Fruit fly (Drosophila melanogaster): Measurements from ENCODE around the gene gish.

gish gene

dm6 chr3R:16244241-16244977 is 27.8 kb upstream of the gish start:
- TF ChIP-seq CG14711 (tag; optimal IDR thresholded peaks at IDR 0.05) (no peak), cic (GFP tag; optimal IDR thresholded peaks at IDR 0.05) (peak; percentile 42), CG5204 (GFP tag; optimal IDR thresholded peaks at IDR 0.05) (no peak), CG12768 (GFP tag; optimal IDR thresholded peaks at IDR 0.05) (peak; percentile 42), CG7045 (GFP tag; optimal IDR thresholded peaks at IDR 0.05) (no peak), tj (GFP tag; optimal IDR thresholded peaks at IDR 0.05) (peak; percentile 60), pad (GFP tag; optimal IDR thresholded peaks at IDR 0.05) (no peak), Crg-1 (GFP tag; optimal IDR thresholded peaks at IDR 0.05) (peak; percentile 15), CG1620 (GFP tag; optimal IDR thresholded peaks at IDR 0.05) (no peak), CG7101 (tag; optimal IDR thresholded peaks at IDR 0.05) (no peak), cnc (optimal IDR thresholded peaks at IDR 0.05) (no peak), CG11617 (GFP tag; optimal IDR thresholded peaks at IDR 0.05) (no peak), kay (GFP tag; ENCODE audit: borderline replicate concordance) (no peak)

DNA sequence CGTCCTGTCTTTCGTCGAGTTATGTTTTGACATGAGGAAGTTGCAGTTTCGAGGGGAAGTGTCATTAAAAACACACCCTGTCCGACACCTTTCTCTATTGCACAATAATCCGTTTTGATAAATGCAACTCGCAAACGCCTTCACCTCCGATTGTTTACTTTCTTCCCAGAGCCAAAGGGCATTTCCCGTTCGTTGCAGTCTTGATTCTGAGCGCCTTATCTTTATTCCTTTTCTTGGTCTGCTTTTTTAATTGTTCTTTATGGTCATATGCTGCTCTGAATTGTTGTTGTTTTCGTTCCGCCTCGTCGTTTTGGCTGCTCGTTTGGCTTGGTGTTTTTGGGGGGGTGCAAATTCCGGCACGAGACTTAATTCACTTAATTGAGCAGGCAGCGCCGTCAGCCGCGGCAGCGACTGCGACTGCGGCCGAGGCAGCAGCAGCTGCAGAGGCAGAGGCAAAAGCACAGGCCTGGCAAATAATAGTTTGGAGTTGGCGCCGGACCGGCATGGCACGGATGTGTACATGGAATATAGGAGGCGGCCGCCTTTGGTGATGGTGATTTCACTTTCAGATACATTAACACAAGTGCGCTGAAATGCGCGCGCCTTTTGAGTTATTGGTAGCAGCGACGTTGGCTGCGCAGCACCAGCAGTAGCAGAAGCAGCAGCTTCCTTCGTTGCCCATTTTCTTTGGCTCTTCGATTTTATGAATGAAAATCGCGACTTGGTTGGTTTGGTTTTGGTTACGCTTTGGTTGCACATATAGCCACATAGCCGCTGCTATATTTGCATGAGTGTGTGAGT is 26.8 kb upstream of the gish start:
- no peak for TF ChIP-seq CG33017 (tag; optimal IDR thresholded peaks at IDR 0.05)
- TF ChIP-seq CG7101 (tag; optimal IDR thresholded peaks at IDR 0.05) = no peak
- no peak for TF ChIP-seq Hr96 (GFP tag; optimal IDR thresholded peaks at IDR 0.05)
- TF ChIP-seq CG7045 (GFP tag; optimal IDR thresholded peaks at IDR 0.05) = no peak

dm6 chr3R:16247027-16247426 is 25.2 kb upstream of the gish start:
- TF ChIP-seq tj (GFP tag; optimal IDR thresholded peaks at IDR 0.05) = no peak
- no peak for TF ChIP-seq Mnt (GFP tag; optimal IDR thresholded peaks at IDR 0.05)
- no peak for TF ChIP-seq cnc (optimal IDR thresholded peaks at IDR 0.05)
- no peak for TF ChIP-seq CG1620 (GFP tag; optimal IDR thresholded peaks at IDR 0.05)
- no peak for TF ChIP-seq pad (GFP tag; optimal IDR thresholded peaks at IDR 0.05)
- no peak for TF ChIP-seq cic (GFP tag; optimal IDR thresholded peaks at IDR 0.05)
- no peak for TF ChIP-seq CG11617 (GFP tag; optimal IDR thresholded peaks at IDR 0.05)
- TF ChIP-seq Hr96 (GFP tag; optimal IDR thresholded peaks at IDR 0.05) = no peak
- no peak for TF ChIP-seq Crg-1 (GFP tag; optimal IDR thresholded peaks at IDR 0.05)
- no peak for TF ChIP-seq ovo (GFP tag; optimal IDR thresholded peaks at IDR 0.05)
- TF ChIP-seq CG7101 (tag; optimal IDR thresholded peaks at IDR 0.05) = no peak
- no peak for TF ChIP-seq bab1 (GFP tag; optimal IDR thresholded peaks at IDR 0.05)
- TF ChIP-seq CG7045 (GFP tag; optimal IDR thresholded peaks at IDR 0.05) = no peak
- no peak for TF ChIP-seq CG5204 (GFP tag; optimal IDR thresholded peaks at IDR 0.05)
- no peak for TF ChIP-seq Clk (GFP tag; optimal IDR thresholded peaks at IDR 0.05)
- no peak for TF ChIP-seq CG12768 (GFP tag; optimal IDR thresholded peaks at IDR 0.05)
- no peak for TF ChIP-seq toe (GFP tag; optimal IDR thresholded peaks at IDR 0.05)

dm6 chr3R:16247609-16248499 is 24.4 kb upstream of the gish start:
- TF ChIP-seq Crg-1 (GFP tag; optimal IDR thresholded peaks at IDR 0.05) = no peak
- no peak for TF ChIP-seq kay (GFP tag; ENCODE audit: borderline replicate concordance)
- TF ChIP-seq Clk (GFP tag; optimal IDR thresholded peaks at IDR 0.05) = peak; percentile 96
- no peak for TF ChIP-seq bab1 (GFP tag; optimal IDR thresholded peaks at IDR 0.05)
- TF ChIP-seq CG12768 (GFP tag; optimal IDR thresholded peaks at IDR 0.05) = peak; percentile 96
- TF ChIP-seq CG1620 (GFP tag; optimal IDR thresholded peaks at IDR 0.05) = no peak
- no peak for TF ChIP-seq ovo (GFP tag; optimal IDR thresholded peaks at IDR 0.05)
- TF ChIP-seq cnc (optimal IDR thresholded peaks at IDR 0.05) = no peak
- peak; percentile 56 for TF ChIP-seq pad (GFP tag; optimal IDR thresholded peaks at IDR 0.05)
- TF ChIP-seq toe (GFP tag; optimal IDR thresholded peaks at IDR 0.05) = peak; percentile 91
- peak; percentile 59 for TF ChIP-seq Hr96 (GFP tag; optimal IDR thresholded peaks at IDR 0.05)
- TF ChIP-seq Mnt (GFP tag; optimal IDR thresholded peaks at IDR 0.05) = no peak
- TF ChIP-seq tj (GFP tag; optimal IDR thresholded peaks at IDR 0.05) = peak; percentile 15
- peak; percentile 93 for TF ChIP-seq CG7045 (GFP tag; optimal IDR thresholded peaks at IDR 0.05)
- no peak for TF ChIP-seq cic (GFP tag; optimal IDR thresholded peaks at IDR 0.05)
- TF ChIP-seq CG7101 (tag; optimal IDR thresholded peaks at IDR 0.05) = peak; percentile 75
- TF ChIP-seq CG11617 (GFP tag; optimal IDR thresholded peaks at IDR 0.05) = peak; percentile 36
- peak; percentile 76 for TF ChIP-seq CG5204 (GFP tag; optimal IDR thresholded peaks at IDR 0.05)
- TF ChIP-seq CG33017 (tag; optimal IDR thresholded peaks at IDR 0.05) = peak; percentile 62
- TF ChIP-seq CG14711 (tag; optimal IDR thresholded peaks at IDR 0.05) = peak; percentile 74

DNA sequence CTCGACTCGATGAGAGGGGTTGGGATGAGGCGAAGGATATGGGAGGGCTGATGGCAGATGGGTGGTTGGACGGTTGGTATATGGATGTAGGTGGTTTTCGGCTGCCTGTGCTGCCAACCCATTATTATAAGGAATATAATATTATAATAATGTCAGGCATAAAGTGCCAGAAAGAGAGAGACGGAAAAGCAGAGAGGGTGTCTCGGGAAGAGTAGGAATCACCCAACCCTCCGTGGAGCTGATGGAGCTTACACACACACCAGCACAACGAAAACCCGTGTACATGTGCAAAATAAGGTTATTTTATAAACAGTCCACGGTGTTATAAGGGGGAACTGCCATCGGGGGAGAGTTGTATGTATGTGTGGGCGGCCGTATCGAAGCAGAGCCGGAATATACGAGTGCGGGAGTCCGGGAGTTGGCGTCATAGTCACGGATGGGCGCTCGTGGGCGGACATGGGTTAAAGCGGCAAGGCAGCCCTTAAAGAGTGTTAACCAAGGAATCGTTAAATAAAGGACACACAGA is 23.7 kb upstream of the gish start:
- TF ChIP-seq Hr96 (GFP tag; optimal IDR thresholded peaks at IDR 0.05) (no peak), kay (GFP tag; ENCODE audit: borderline replicate concordance) (no peak)
